Worm (Caenorhabditis elegans) whole organism, L2 larva: Measurements from ENCODE around the gene T07H3.8.
"Not testable (repeated sequence)": the region's sequence is repeated elsewhere in the genome, so short reads cannot be mapped to it uniquely, and the experiment has no call there.

Experiments
- F13H6.1 ChIP-seq: sonication (generic microtip); optimal IDR thresholded peaks from 2 replicates; lab custom pipeline; 2016; ENCODE audit warnings: missing genetic modification characterization, missing compliant biosample characterization
- R02D3.7 ChIP-seq: fragments of 150-350 bp; optimal IDR thresholded peaks from 2 replicates; lab custom pipeline; 2014; ENCODE audit warnings: missing biosample characterization, missing genetic modification characterization
- alr-1 ChIP-seq: fragments of 150-350 bp; optimal IDR thresholded peaks from 2 replicates; lab custom pipeline; 2014; ENCODE audit warnings: missing biosample characterization, missing genetic modification characterization
- ama-1 ChIP-seq: fragments of 150-350 bp; optimal IDR thresholded peaks from 2 replicates; lab custom pipeline; 2018; ENCODE audit warnings: inconsistent platforms
- blmp-1 ChIP-seq: sonication (generic microtip); optimal IDR thresholded peaks from 2 replicates; lab custom pipeline; 2017; ENCODE audit warnings: missing genetic modification characterization, mild to moderate bottlenecking, missing compliant biosample characterization, antibody characterized with exemption, moderate library complexity; ENCODE audit not compliant: insufficient read depth
- ceh-16 ChIP-seq: fragments of 150-350 bp; optimal IDR thresholded peaks from 2 replicates; lab custom pipeline; 2014; ENCODE audit warnings: missing biosample characterization, missing genetic modification characterization
- ceh-82 ChIP-seq: fragments of 150-350 bp; optimal IDR thresholded peaks from 2 replicates; lab custom pipeline; 2014; ENCODE audit warnings: missing biosample characterization, missing genetic modification characterization
- egl-27 ChIP-seq: sonication (generic microtip); optimal IDR thresholded peaks from 3 replicates; lab custom pipeline; 2017; ENCODE audit warnings: missing biosample characterization, missing genetic modification reagents, missing genetic modification characterization
- elt-3 ChIP-seq: sonication (generic microtip); optimal IDR thresholded peaks from 2 replicates; lab custom pipeline; 2017; ENCODE audit warnings: missing biosample characterization, missing genetic modification characterization
- fos-1 ChIP-seq: fragments of 150-350 bp; optimal IDR thresholded peaks from 2 replicates; lab custom pipeline; 2014; ENCODE audit warnings: missing biosample characterization, missing genetic modification characterization
- gmeb-1 ChIP-seq: fragments of 150-350 bp; optimal IDR thresholded peaks from 2 replicates; lab custom pipeline; 2014; ENCODE audit warnings: missing biosample characterization, missing genetic modification characterization
- lin-11 ChIP-seq: fragments of 150-350 bp; sonication (generic microtip); optimal IDR thresholded peaks from 2 replicates; lab custom pipeline; 2014; ENCODE audit warnings: missing biosample characterization, missing genetic modification characterization, inconsistent platforms, mixed read lengths
- lin-13 ChIP-seq: fragments of 150-350 bp; optimal IDR thresholded peaks from 2 replicates; lab custom pipeline; 2014; ENCODE audit warnings: missing biosample characterization, missing genetic modification reagents, missing genetic modification characterization
- lin-39 ChIP-seq: fragments of 150-350 bp; optimal IDR thresholded peaks from 2 replicates; lab custom pipeline; 2014; ENCODE audit warnings: missing biosample characterization, missing genetic modification reagents, missing genetic modification characterization
- lsy-2 ChIP-seq, 2 experiments: fragments of 150-350 bp in 1 of 2; sonication (generic microtip) in 1 of 2; optimal IDR thresholded peaks; 2 replicates each; lab custom pipeline; 2014 to 2017; ENCODE audit warnings: missing biosample characterization in 2 of 2, missing genetic modification characterization in 2 of 2
- mdl-1 ChIP-seq, 2 experiments: fragments of 150-350 bp in 1 of 2; sonication (generic microtip) in 1 of 2; optimal IDR thresholded peaks; 2 replicates each; lab custom pipeline; 2017; ENCODE audit warnings: missing biosample characterization in 2 of 2, missing genetic modification characterization in 2 of 2
- nhr-10 ChIP-seq: sonication (generic microtip); optimal IDR thresholded peaks from 2 replicates; lab custom pipeline; 2017; ENCODE audit warnings: missing biosample characterization, missing genetic modification characterization
- nhr-12 ChIP-seq: fragments of 150-350 bp; optimal IDR thresholded peaks from 2 replicates; lab custom pipeline; 2014; ENCODE audit warnings: missing biosample characterization, missing genetic modification characterization
- nhr-237 ChIP-seq: fragments of 150-350 bp; optimal IDR thresholded peaks from 2 replicates; lab custom pipeline; 2014; ENCODE audit warnings: missing biosample characterization, missing genetic modification characterization
- nhr-25 ChIP-seq: fragments of 150-350 bp; sonication (generic microtip); optimal IDR thresholded peaks from 3 replicates; lab custom pipeline; 2014; ENCODE audit warnings: missing biosample characterization, missing genetic modification characterization
- nhr-6 ChIP-seq: fragments of 150-350 bp; optimal IDR thresholded peaks from 2 replicates; lab custom pipeline; 2014; ENCODE audit warnings: missing biosample characterization, missing genetic modification characterization
- nhr-77 ChIP-seq: fragments of 150-350 bp; optimal IDR thresholded peaks from 2 replicates; lab custom pipeline; 2014; ENCODE audit warnings: missing biosample characterization, missing genetic modification characterization
- peb-1 ChIP-seq: fragments of 150-350 bp; optimal IDR thresholded peaks from 2 replicates; lab custom pipeline; 2014; ENCODE audit warnings: missing biosample characterization, missing genetic modification characterization
- sem-4 ChIP-seq: fragments of 150-350 bp; optimal IDR thresholded peaks from 2 replicates; lab custom pipeline; 2014; ENCODE audit warnings: missing biosample characterization, missing genetic modification reagents, missing genetic modification characterization
- sma-3 ChIP-seq: sonication (generic microtip); optimal IDR thresholded peaks from 2 replicates; lab custom pipeline; 2016; ENCODE audit warnings: missing genetic modification reagents, missing genetic modification characterization, missing compliant biosample characterization
- sma-9 ChIP-seq, 2 experiments: fragments of 150-350 bp in 1 of 2; sonication (generic microtip) in 1 of 2; optimal IDR thresholded peaks; 2 replicates each; lab custom pipeline; 2014 to 2016; ENCODE audit warnings: missing genetic modification characterization in 2 of 2, mild to moderate bottlenecking in 1 of 2, missing biosample characterization in 1 of 2, missing compliant biosample characterization in 1 of 2, missing genetic modification reagents in 1 of 2, moderate library complexity in 1 of 2
- snpc-4 ChIP-seq: fragments of 150-350 bp; optimal IDR thresholded peaks from 2 replicates; lab custom pipeline; 2014; ENCODE audit warnings: missing biosample characterization, missing genetic modification characterization
- unc-39 ChIP-seq: fragments of 150-350 bp; optimal IDR thresholded peaks from 2 replicates; lab custom pipeline; 2014; ENCODE audit warnings: missing biosample characterization, missing genetic modification characterization
- unc-55 ChIP-seq: fragments of 150-350 bp; sonication (generic microtip); optimal IDR thresholded peaks from 3 replicates; lab custom pipeline; 2014; ENCODE audit warnings: missing biosample characterization, missing genetic modification reagents, missing genetic modification characterization
- unc-62 ChIP-seq: fragments of 150-350 bp; optimal IDR thresholded peaks from 2 replicates; lab custom pipeline; 2014; ENCODE audit warnings: missing biosample characterization, missing genetic modification reagents, missing genetic modification characterization
- zag-1 ChIP-seq: fragments of 150-350 bp; optimal IDR thresholded peaks from 2 replicates; lab custom pipeline; 2014; ENCODE audit warnings: missing biosample characterization, missing genetic modification characterization
- ztf-1 ChIP-seq: fragments of 200-800 bp; sonication (Bioruptor generic); conservative IDR thresholded peaks from 2 replicates; pipeline ENCODE4 v1.3.6; 2022; ENCODE audit warnings: missing genetic modification characterization, missing compliant biosample characterization
- ztf-11 ChIP-seq: sonication (generic microtip); optimal IDR thresholded peaks from 2 replicates; lab custom pipeline; 2017; ENCODE audit warnings: missing biosample characterization, missing genetic modification characterization
- ztf-4 ChIP-seq: fragments of 150-350 bp; optimal IDR thresholded peaks from 2 replicates; lab custom pipeline; 2014; ENCODE audit warnings: missing biosample characterization, missing genetic modification characterization

T07H3.8 gene

ce11 chrII:1556217-1556616 lies 30.2 kb upstream of the T07H3.8 start, which contains the start of the genes fbxb-54 and fbxb-50:
TSS of gene fbxb-54 (minus strand) at chrII:1556317.
TSS of gene fbxb-50 (plus strand) at chrII:1556443.
- not testable (repeated sequence) for TF ChIP-seq blmp-1, F13H6.1, alr-1 (tag; lab: Kevin White, UChicago)

ce11 chrII:1560839-1561238 lies 25.6 kb upstream of the T07H3.8 start:
- TF ChIP-seq lin-39 (tag; lab: Kevin White, UChicago), result no peak
- TF ChIP-seq nhr-10 (tag; lab: Kevin White, UChicago), result no peak
- no peak for TF ChIP-seq R02D3.7 (tag; lab: Kevin White, UChicago)
- no peak for TF ChIP-seq sma-3 (GFP tag; lab: Kevin White, UChicago)
- no peak for TF ChIP-seq sem-4 (tag; lab: Kevin White, UChicago)
- TF ChIP-seq unc-55, result no peak

ce11 chrII:1561863-1562262 lies 24.5 kb upstream of the T07H3.8 start, which contains the start of gene K05F6.14:
TSS of gene K05F6.14 (plus strand) at chrII:1562163.
- TF ChIP-seq ztf-11 (no peak), gmeb-1 (no peak), nhr-77 (tag; lab: Kevin White, UChicago) (no peak), sem-4 (tag; lab: Kevin White, UChicago) (no peak), nhr-10 (tag; lab: Kevin White, UChicago) (no peak), fos-1 (tag; lab: Kevin White, UChicago) (no peak), peb-1 (no peak), zag-1 (no peak), mdl-1 (tag; optimal IDR thresholded peaks at IDR 0.05; lab: Kevin White, UChicago) (no peak), nhr-237 (tag; lab: Kevin White, UChicago) (no peak), nhr-12 (no peak), blmp-1 (tag; lab: Kevin White, UChicago) (no peak)

DNA sequence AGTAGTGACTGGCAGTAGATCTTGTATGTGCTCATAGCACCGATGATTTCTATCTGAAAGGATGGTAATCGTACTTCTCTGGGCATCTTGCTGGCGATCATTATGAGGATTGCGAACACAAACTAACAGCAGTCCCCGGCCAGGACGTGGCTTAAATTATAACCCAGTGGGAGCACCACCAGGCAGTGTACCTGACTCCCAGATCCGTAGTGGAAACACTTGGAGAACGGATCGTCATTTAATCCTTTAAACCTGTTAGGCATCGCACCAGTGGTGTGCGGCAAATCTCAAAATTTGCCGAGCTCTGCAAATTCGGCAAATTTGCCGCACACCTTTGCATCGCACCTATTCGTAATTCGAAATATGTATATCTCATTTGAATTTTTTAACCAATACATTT lies 18.8 kb upstream of the T07H3.8 start, which contains the start of gene K05F6.8:
TSS of gene K05F6.8 (minus strand) at position 101 of the 400 bp plus-strand sequence.
- TF ChIP-seq zag-1 (no peak), peb-1 (no peak), ama-1 (lab: Kevin White, UChicago) (no peak), sma-3 (GFP tag; lab: Kevin White, UChicago) (no peak), fos-1 (tag; lab: Kevin White, UChicago) (no peak), R02D3.7 (tag; lab: Kevin White, UChicago) (no peak), lin-13 (no peak), unc-39 (tag; lab: Kevin White, UChicago) (no peak), ztf-4 (no peak), nhr-237 (tag; lab: Kevin White, UChicago) (no peak), ztf-1 (GFP tag; lab: Robert Waterston, UW) (no peak)

DNA sequence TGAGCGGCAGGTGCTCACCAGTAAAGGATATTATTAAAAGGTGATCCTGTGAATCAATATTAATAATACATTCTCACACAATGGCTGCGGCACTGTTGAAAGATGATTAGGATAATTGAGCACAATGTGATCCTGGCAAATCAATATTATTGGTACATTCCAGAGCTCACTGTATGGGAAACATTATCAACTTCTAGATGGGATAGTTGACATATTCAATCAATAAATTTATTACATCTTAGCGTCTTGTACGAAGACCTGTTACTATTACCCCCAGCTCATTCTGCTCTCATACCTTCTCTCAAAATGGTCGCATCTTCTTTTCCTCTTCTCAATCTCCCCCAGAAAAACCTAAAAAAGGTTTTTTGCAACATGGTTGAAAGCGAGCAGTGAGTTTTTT lies 18.2 kb upstream of the T07H3.8 start, which contains the start of gene fbxb-49:
TSS of gene fbxb-49 (plus strand) at position 301 of the 400 bp plus-strand sequence.
- TF ChIP-seq lin-11, result no peak
- TF ChIP-seq R02D3.7 (tag; lab: Kevin White, UChicago), result no peak
- TF ChIP-seq sma-9 (GFP tag; optimal IDR thresholded peaks at IDR 0.05; lab: Kevin White, UChicago), result no peak
- no peak for TF ChIP-seq sma-9 (tag; optimal IDR thresholded peaks at IDR 0.05; lab: Kevin White, UChicago)
- TF ChIP-seq gmeb-1, result no peak
- TF ChIP-seq peb-1, result no peak
- TF ChIP-seq elt-3, result no peak
- TF ChIP-seq ceh-82, result no peak
- TF ChIP-seq egl-27, result no peak
- no peak for TF ChIP-seq lsy-2 (tag; optimal IDR thresholded peaks at IDR 0.05; lab: Kevin White, UChicago)
- TF ChIP-seq nhr-12, result no peak
- TF ChIP-seq ceh-16 (tag; lab: Kevin White, UChicago), result no peak
- TF ChIP-seq unc-39 (tag; lab: Kevin White, UChicago), result no peak
- TF ChIP-seq nhr-6 (tag; lab: Kevin White, UChicago), result no peak
- no peak for TF ChIP-seq ztf-4
- no peak for TF ChIP-seq snpc-4 (tag; lab: Kevin White, UChicago)
- no peak for TF ChIP-seq nhr-237 (tag; lab: Kevin White, UChicago)

- TF ChIP-seq R02D3.7 (tag; lab: Kevin White, UChicago) (no peak), snpc-4 (tag; lab: Kevin White, UChicago) (no peak), zag-1 (no peak), ztf-4 (no peak), nhr-25 (tag; lab: Kevin White, UChicago) (no peak), sem-4 (tag; lab: Kevin White, UChicago) (no peak), unc-62 (GFP tag; lab: Kevin White, UChicago) (no peak), alr-1 (tag; lab: Kevin White, UChicago) (no peak), ceh-82 (no peak)
These were observed 15.4 kb upstream of the T07H3.8 start, which contains the start of gene fbxb-46 for ce11 chrII:1571032-1571431. TSS of gene fbxb-46 (minus strand) at chrII:1571132.
